Fruit fly (Drosophila melanogaster) whole organism, embryonic: Measurements from ENCODE around the gene da.

ENCODE experiments used
- Aef1 ChIP-seq: fragments of 200-800 bp; sonication (Bioruptor generic); IDR thresholded peaks from 3 replicates; pipeline ENCODE4 v1.3.6; 2022; ENCODE audit warnings: missing biosample characterization, missing genetic modification characterization
- Atf-2 ChIP-seq: fragments of 200-800 bp; sonication (Bioruptor generic); optimal IDR thresholded peaks from 2 replicates; lab custom pipeline; 2016; ENCODE audit warnings: missing biosample characterization, missing genetic modification characterization
- CG13624 ChIP-seq: fragments of 200-800 bp; sonication (Bioruptor generic); optimal IDR thresholded peaks from 2 replicates; lab custom pipeline; 2016; ENCODE audit warnings: missing biosample characterization, missing genetic modification characterization
- CG14710 ChIP-seq: fragments of 200-800 bp; sonication (Bioruptor generic); optimal IDR thresholded peaks from 3 replicates; lab custom pipeline; 2019; ENCODE audit warnings: missing biosample characterization, mild to moderate bottlenecking, missing genetic modification characterization, moderate library complexity
- CG15514 ChIP-seq: fragments of 200-800 bp; sonication (Bioruptor generic); optimal IDR thresholded peaks from 3 replicates; lab custom pipeline; 2017; ENCODE audit warnings: missing biosample characterization, missing genetic modification characterization, mild to moderate bottlenecking, moderate library complexity, missing genetic modification reagents
- CG1603 ChIP-seq: fragments of 200-800 bp; sonication (Bioruptor generic); optimal IDR thresholded peaks from 2 replicates; lab custom pipeline; 2019; ENCODE audit warnings: missing biosample characterization, mild to moderate bottlenecking, missing genetic modification characterization, moderate library complexity
- CG30020 ChIP-seq: fragments of 200-800 bp; optimal IDR thresholded peaks from 2 replicates; lab custom pipeline; 2019; ENCODE audit warnings: missing biosample characterization, mild to moderate bottlenecking, missing genetic modification characterization, moderate library complexity
- CG4282 ChIP-seq: fragments of 200-800 bp; sonication (Bioruptor generic); optimal IDR thresholded peaks from 2 replicates; lab custom pipeline; 2016; ENCODE audit warnings: missing biosample characterization, missing genetic modification characterization
- CG6654 ChIP-seq: fragments of 200-800 bp; sonication (Bioruptor generic); optimal IDR thresholded peaks from 2 replicates; lab custom pipeline; 2017; ENCODE audit warnings: missing biosample characterization, mild to moderate bottlenecking, missing genetic modification characterization
- CG6791 ChIP-seq: fragments of 200-800 bp; sonication (Bioruptor generic); IDR thresholded peaks from 3 replicates; pipeline ENCODE4 v1.3.6; 2022; ENCODE audit warnings: missing biosample characterization, missing genetic modification characterization; ENCODE audit not compliant: partially characterized antibody
- CG7745 ChIP-seq: fragments of 200-800 bp; sonication (Bioruptor generic); optimal IDR thresholded peaks from 2 replicates; lab custom pipeline; 2018; ENCODE audit warnings: missing biosample characterization, mild to moderate bottlenecking, missing genetic modification characterization, moderate library complexity
- CG8089 ChIP-seq: fragments of 200-800 bp; sonication (Bioruptor generic); optimal IDR thresholded peaks from 3 replicates; lab custom pipeline; 2016; ENCODE audit warnings: missing biosample characterization, missing genetic modification characterization
- CG8388 ChIP-seq: fragments of 200-800 bp; sonication (Bioruptor generic); optimal IDR thresholded peaks from 2 replicates; lab custom pipeline; 2019; ENCODE audit warnings: missing biosample characterization, mild to moderate bottlenecking, missing genetic modification characterization, moderate library complexity
- CG8924 ChIP-seq: fragments of 200-800 bp; optimal IDR thresholded peaks from 3 replicates; lab custom pipeline; 2019; ENCODE audit warnings: missing biosample characterization, mild to moderate bottlenecking, missing genetic modification characterization, moderate library complexity
- CG9797 ChIP-seq: fragments of 200-800 bp; sonication (Bioruptor generic); optimal IDR thresholded peaks from 3 replicates; lab custom pipeline; 2018; ENCODE audit warnings: missing biosample characterization, mild to moderate bottlenecking, missing genetic modification characterization
- CG9932 ChIP-seq: fragments of 200-800 bp; sonication (Bioruptor generic); IDR thresholded peaks from 2 replicates; pipeline ENCODE4 v1.3.6; 2022; ENCODE audit warnings: missing biosample characterization, missing genetic modification characterization
- CoRest ChIP-seq: fragments of 200-800 bp; sonication (Bioruptor generic); optimal IDR thresholded peaks from 3 replicates; lab custom pipeline; 2018; ENCODE audit warnings: missing biosample characterization, mild to moderate bottlenecking, missing genetic modification characterization, moderate library complexity
- Dip2 ChIP-seq: fragments of 200-800 bp; sonication (Bioruptor generic); IDR thresholded peaks from 2 replicates; pipeline ENCODE4 v1.3.6; 2022; ENCODE audit warnings: missing biosample characterization, missing genetic modification characterization
- Dll ChIP-seq: fragments of 200-800 bp; sonication (Bioruptor generic); IDR thresholded peaks from 4 replicates; pipeline ENCODE4 v1.3.6; 2022; ENCODE audit warnings: missing biosample characterization, missing genetic modification characterization; ENCODE audit not compliant: partially characterized antibody
- Doc3 ChIP-seq: fragments of 200-800 bp; sonication (Bioruptor generic); IDR thresholded peaks from 3 replicates; pipeline ENCODE4 v1.3.6; 2022; ENCODE audit warnings: missing biosample characterization, missing genetic modification characterization; ENCODE audit not compliant: partially characterized antibody
- Dref ChIP-seq: fragments of 200-800 bp; sonication (Bioruptor generic); IDR thresholded peaks from 2 replicates; pipeline ENCODE4 v1.3.6; 2022; ENCODE audit warnings: missing biosample characterization, missing genetic modification characterization
- Eip74EF ChIP-seq, 2 experiments: fragments of 200-800 bp in 1 of 2; fragments of >200 bp in 1 of 2; sonication (Bioruptor generic) in 1 of 2; optimal IDR thresholded peaks; 2 replicates each; lab custom pipeline; 2017 to 2019; ENCODE audit warnings: missing biosample characterization in 2 of 2, missing genetic modification characterization in 2 of 2, mild to moderate bottlenecking in 1 of 2, moderate library complexity in 1 of 2
- HHEX ChIP-seq: fragments of 200-800 bp; sonication (Bioruptor generic); optimal IDR thresholded peaks from 3 replicates; lab custom pipeline; 2017; ENCODE audit warnings: missing biosample characterization, mild to moderate bottlenecking, missing genetic modification characterization, missing genetic modification reagents
- Hmr ChIP-seq: fragments of 200-800 bp; sonication (Bioruptor generic); optimal IDR thresholded peaks from 3 replicates; lab custom pipeline; 2017; ENCODE audit warnings: mild to moderate bottlenecking, missing biosample characterization, missing genetic modification reagents, missing genetic modification characterization
- Hsf ChIP-seq: fragments of 200-800 bp; sonication (Bioruptor generic); optimal IDR thresholded peaks from 3 replicates; lab custom pipeline; 2016; ENCODE audit warnings: missing biosample characterization, missing genetic modification characterization
- MBD-R2 ChIP-seq: fragments of 200-800 bp; sonication (Bioruptor generic); IDR thresholded peaks from 2 replicates; pipeline ENCODE4 v1.3.6; 2022; ENCODE audit warnings: missing biosample characterization, missing genetic modification characterization
- MESR4 ChIP-seq: fragments of 200-800 bp; sonication (Bioruptor generic); optimal IDR thresholded peaks from 2 replicates; lab custom pipeline; 2018; ENCODE audit warnings: missing biosample characterization, mild to moderate bottlenecking, missing genetic modification characterization, moderate library complexity
- Med ChIP-seq: fragments of 200-800 bp; sonication (Bioruptor generic); peaks from one replicate; lab custom pipeline; 2016; ENCODE audit warnings: missing biosample characterization, missing genetic modification characterization, mild to moderate bottlenecking, inconsistent platforms, moderate library complexity
- Pdp1 ChIP-seq, 2 experiments: fragments of 200-800 bp; sonication (Bioruptor generic); optimal IDR thresholded peaks; 3 replicates each; lab custom pipeline; 2016; ENCODE audit warnings: missing biosample characterization in 2 of 2, missing genetic modification characterization in 2 of 2, mild to moderate bottlenecking in 1 of 2, moderate library complexity in 1 of 2
- Rfx ChIP-seq: fragments of 200-800 bp; sonication (Bioruptor generic); IDR thresholded peaks from 2 replicates; pipeline ENCODE4 v1.3.6; 2022; ENCODE audit warnings: missing biosample characterization, missing genetic modification characterization
- Sry-β ChIP-seq: fragments of 200-800 bp; sonication (Bioruptor generic); optimal IDR thresholded peaks from 2 replicates; lab custom pipeline; 2018; ENCODE audit warnings: missing biosample characterization, mild to moderate bottlenecking, missing genetic modification characterization, moderate library complexity
- Sry-δ ChIP-seq: fragments of 200-800 bp; sonication (Bioruptor generic); optimal IDR thresholded peaks from 2 replicates; lab custom pipeline; 2016; ENCODE audit warnings: missing biosample characterization, missing genetic modification characterization
- Ssrp ChIP-seq: fragments of 200-800 bp; sonication (Bioruptor generic); optimal IDR thresholded peaks from 2 replicates; lab custom pipeline; 2018; ENCODE audit warnings: missing biosample characterization, mild to moderate bottlenecking, missing genetic modification characterization, moderate library complexity
- YL-1 ChIP-seq: fragments of 200-800 bp; sonication (Bioruptor generic); optimal IDR thresholded peaks from 3 replicates; lab custom pipeline; 2017; ENCODE audit warnings: missing biosample characterization, mild to moderate bottlenecking, missing genetic modification characterization
- caup ChIP-seq: fragments of 200-800 bp; sonication (Bioruptor generic); optimal IDR thresholded peaks from 3 replicates; lab custom pipeline; 2017; ENCODE audit warnings: missing biosample characterization, mild to moderate bottlenecking, missing genetic modification characterization, moderate library complexity; ENCODE audit not compliant: severe bottlenecking
- ci ChIP-seq: fragments of 200-800 bp; sonication (Bioruptor generic); IDR thresholded peaks from 3 replicates; pipeline ENCODE4 v1.3.6; 2022; ENCODE audit warnings: missing biosample characterization, missing genetic modification characterization
- exex ChIP-seq: fragments of 200-800 bp; sonication (Bioruptor generic); optimal IDR thresholded peaks from 4 replicates; lab custom pipeline; 2018; ENCODE audit warnings: missing biosample characterization, mild to moderate bottlenecking, missing genetic modification characterization, moderate library complexity
- gfzf ChIP-seq: fragments of 200-800 bp; sonication (Bioruptor generic); optimal IDR thresholded peaks from 2 replicates; lab custom pipeline; 2016; ENCODE audit warnings: missing biosample characterization, mild to moderate bottlenecking, missing genetic modification characterization, moderate library complexity
- nom ChIP-seq: fragments of 200-800 bp; sonication (Bioruptor generic); optimal IDR thresholded peaks from 2 replicates; lab custom pipeline; 2017; ENCODE audit warnings: missing biosample characterization, missing genetic modification characterization, mild to moderate bottlenecking, moderate library complexity, missing genetic modification reagents
- pita ChIP-seq: fragments of 200-800 bp; sonication (Bioruptor generic); optimal IDR thresholded peaks from 2 replicates; lab custom pipeline; 2017; ENCODE audit warnings: missing biosample characterization, mild to moderate bottlenecking, missing genetic modification characterization
- pros ChIP-seq: fragments of 200-800 bp; sonication (Bioruptor generic); optimal IDR thresholded peaks from 3 replicates; lab custom pipeline; 2019; ENCODE audit warnings: missing biosample characterization, mild to moderate bottlenecking, missing genetic modification characterization, moderate library complexity
- pzg ChIP-seq: fragments of 200-800 bp; sonication (Bioruptor generic); optimal IDR thresholded peaks from 3 replicates; lab custom pipeline; 2018; ENCODE audit warnings: missing biosample characterization, mild to moderate bottlenecking, missing genetic modification characterization, moderate library complexity
- row ChIP-seq: fragments of 200-800 bp; sonication (Bioruptor generic); IDR thresholded peaks from 3 replicates; pipeline ENCODE4 v1.3.6; 2022; ENCODE audit warnings: missing biosample characterization, missing genetic modification characterization
- sens ChIP-seq: fragments of 200-800 bp; sonication (Bioruptor generic); peaks from one replicate; lab custom pipeline; 2016; ENCODE audit warnings: missing biosample characterization, missing genetic modification characterization
- stwl ChIP-seq: fragments of 200-800 bp; sonication (Bioruptor generic); optimal IDR thresholded peaks from 3 replicates; lab custom pipeline; 2018; ENCODE audit warnings: missing biosample characterization, mild to moderate bottlenecking, missing genetic modification characterization, moderate library complexity
- trem ChIP-seq: fragments of 200-800 bp; optimal IDR thresholded peaks from 3 replicates; lab custom pipeline; 2019; ENCODE audit warnings: missing biosample characterization, mild to moderate bottlenecking, missing genetic modification characterization, moderate library complexity
- ttk ChIP-seq: fragments of 200-800 bp; sonication (Bioruptor generic); IDR thresholded peaks from 2 replicates; pipeline ENCODE4 v2.1.2; 2022; ENCODE audit warnings: missing biosample characterization, missing genetic modification characterization
- usp ChIP-seq: fragments of >200 bp; optimal IDR thresholded peaks from 2 replicates; lab custom pipeline; 2017; ENCODE audit warnings: missing biosample characterization, missing genetic modification characterization

Gene da

DNA sequence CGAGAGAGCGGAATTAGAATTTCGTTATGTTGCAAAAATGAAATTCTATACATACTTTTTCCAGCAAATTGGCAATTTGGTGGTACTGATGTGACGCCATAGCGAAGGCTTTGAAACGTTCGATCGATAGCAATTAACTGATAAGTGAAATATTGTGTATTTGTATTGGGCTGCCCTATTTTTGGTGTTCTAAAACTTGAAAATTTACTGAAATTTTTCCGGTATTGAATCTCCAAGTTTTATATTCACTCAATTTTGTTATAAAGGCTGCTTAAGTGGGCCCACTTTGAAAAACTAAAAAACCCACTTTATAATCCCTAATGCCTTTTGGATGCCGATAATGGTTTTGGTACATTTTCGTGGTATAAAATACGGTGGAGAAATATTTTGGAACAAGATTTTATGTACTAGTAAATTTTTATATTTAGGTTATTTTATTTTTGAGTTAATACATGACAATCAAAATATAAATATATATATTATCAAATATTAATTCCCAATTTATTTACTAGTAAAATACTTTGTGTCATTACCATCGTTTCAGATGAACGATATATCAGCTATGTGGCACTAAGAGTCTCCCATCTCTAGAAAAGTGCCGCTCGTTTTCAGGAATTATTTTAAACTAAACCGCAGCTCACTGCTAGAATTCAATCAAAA, 25.4 kb upstream of the da start, which contains the start of the genes Cand1 and pim (continued):
- TF ChIP-seq Aef1: no peak
- TF ChIP-seq Eip74EF (GFP tag; optimal IDR thresholded peaks at IDR 0.05; lab: Kevin White, UChicago): no peak
- TF ChIP-seq Rfx: peak; percentile 35; the same call in 1 of the 2 replicates
- TF ChIP-seq ttk: no peak
- TF ChIP-seq CG8089 (GFP tag; lab: Kevin White, UChicago): no peak
- TF ChIP-seq Ssrp (tag; lab: Kevin White, UChicago): no peak
- TF ChIP-seq CG7745 (tag; lab: Kevin White, UChicago): no peak
- peak; percentile 76 for TF ChIP-seq Dll
- TF ChIP-seq Dip2: no peak
- TF ChIP-seq caup (GFP tag; lab: Kevin White, UChicago): no peak
- no peak for TF ChIP-seq Hmr (GFP tag; lab: Kevin White, UChicago)
- TF ChIP-seq HHEX (GFP tag; lab: Kevin White, UChicago): no peak
- no peak for TF ChIP-seq usp (GFP tag; lab: Kevin White, UChicago)
- TF ChIP-seq exex (tag; lab: Kevin White, UChicago): no peak
- TF ChIP-seq Dref (GFP tag; lab: Robert Waterston, UW): peak; percentile 42; the same call in 1 of the 2 replicates
- TF ChIP-seq CoRest (tag; lab: Kevin White, UChicago): peak; percentile 59

DNA sequence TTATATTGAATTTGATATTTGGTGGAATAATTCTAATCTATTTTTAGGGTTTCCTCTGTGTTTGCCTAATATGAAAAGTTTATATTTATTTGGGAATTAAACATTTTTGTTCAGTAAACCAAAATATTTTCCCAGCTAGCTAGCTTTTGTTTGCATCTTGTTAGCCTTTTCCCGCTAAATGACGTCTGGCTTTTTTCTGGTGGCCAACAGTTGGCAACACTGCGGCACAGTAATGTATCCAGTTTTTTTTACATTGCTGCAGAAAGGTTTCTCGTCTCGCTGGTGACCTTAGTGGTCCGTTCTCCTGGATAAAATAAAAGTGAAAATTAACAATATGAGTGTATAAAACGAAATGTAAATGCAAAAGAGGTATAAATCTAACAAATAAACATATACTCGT, 23.7 kb upstream of the da start, which contains the start of gene lft:
Gene lft, plus strand, starts transcription at position 243 of the 400 bp plus-strand sequence.
- TF ChIP-seq Sry-δ (GFP tag; lab: Kevin White, UChicago) (peak; percentile 36), nom (GFP tag; lab: Kevin White, UChicago) (peak; percentile 2), Sry-β (GFP tag; lab: Kevin White, UChicago) (peak; percentile 90), CG13624 (GFP tag; lab: Kevin White, UChicago) (no peak), pros (GFP tag; lab: Kevin White, UChicago) (no peak), Doc3 (GFP tag; lab: Robert Waterston, UW) (no peak), CG9797 (peak; percentile 2), CG14710 (peak; percentile 3), ci (GFP tag; lab: Robert Waterston, UW) (0 out of 3 replicates have a peak, but pooled peaks have one; percentile 24), CG6654 (GFP tag; lab: Kevin White, UChicago) (no peak), MBD-R2 (0 out of 2 replicates have a peak, but pooled peaks have one; percentile 30), Hsf (no peak), stwl (tag; lab: Kevin White, UChicago) (peak; percentile 7), CG1603 (tag; lab: Kevin White, UChicago) (peak; percentile 51), CG8388 (GFP tag; lab: Kevin White, UChicago) (no peak), gfzf (GFP tag; lab: Kevin White, UChicago) (peak; percentile 48), MESR4 (GFP tag; lab: Kevin White, UChicago) (peak; percentile 52), trem (tag; lab: Kevin White, UChicago) (peak; percentile 42), Pdp1 (GFP tag; optimal IDR thresholded peaks at IDR 0.05; lab: Kevin White, UChicago) (no peak), CG9932 (GFP tag; lab: Robert Waterston, UW) (no peak), CG30020 (peak; percentile 80), CG4282 (GFP tag; lab: Kevin White, UChicago) (no peak), CG6791 (GFP tag; lab: Robert Waterston, UW) (no peak), row (peak; percentile 55; the same call in 2 of the 3 replicates), YL-1 (GFP tag; lab: Kevin White, UChicago) (peak; percentile 32), pita (GFP tag; lab: Kevin White, UChicago) (no peak), CoRest (tag; lab: Kevin White, UChicago) (peak; percentile 8), pzg (GFP tag; lab: Kevin White, UChicago) (peak; percentile 24), Atf-2 (no peak), CG15514 (GFP tag; lab: Kevin White, UChicago) (peak; percentile 5), CG8924 (tag; lab: Kevin White, UChicago) (peak; percentile 31), sens (GFP tag; lab: Kevin White, UChicago) (peak; percentile 30), Med (GFP tag; lab: Kevin White, UChicago) (peak; percentile 73)
